Fruit fly (Drosophila melanogaster) S2 (cell line): ENCODE data around the gene mgl.

Source experiments
- CG8478 ChIP-seq: fragments of >200 bp; optimal IDR thresholded peaks from 2 replicates; lab custom pipeline; 2018
- CTCF ChIP-seq, 2 experiments: fragments of >200 bp; optimal IDR thresholded peaks; 2 replicates each; lab custom pipeline; 2018

The mgl gene

dm6 chrX:9401053-9401452, 98.9 kb downstream of the mgl start:
- TF ChIP-seq CTCF (optimal IDR thresholded peaks at IDR 0.05; lab: Kevin White, UChicago), result no peak
- no peak for TF ChIP-seq CG8478 (lab: Kevin White, UChicago)

- TF ChIP-seq CTCF (optimal IDR thresholded peaks at IDR 0.05; lab: Kevin White, UChicago) (no peak), CG8478 (lab: Kevin White, UChicago) (no peak)
Measured at dm6 chrX:9399810-9400209, 100.1 kb downstream of the mgl start.

dm6 chrX:9394880-9395279, 105.0 kb downstream of the mgl start:
- no peak for TF ChIP-seq CG8478 (lab: Kevin White, UChicago)
- TF ChIP-seq CTCF (optimal IDR thresholded peaks at IDR 0.05; lab: Kevin White, UChicago), result no peak

- peak; percentile 23 to 57 for TF ChIP-seq CTCF (optimal IDR thresholded peaks at IDR 0.05; lab: Kevin White, UChicago)
- no peak for TF ChIP-seq CG8478 (lab: Kevin White, UChicago)
Measured at dm6 chrX:9394358-9394757, 105.6 kb downstream of the mgl start.

- no peak for TF ChIP-seq CG8478 (lab: Kevin White, UChicago)
Measured at dm6 chrX:9355996-9356708, 143.8 kb downstream of the mgl start, which contains the start of the genes Zdhhc8 and BCL7-like. Zdhhc8 (minus strand) TSS chrX:9356227. BCL7-like (plus strand) TSS chrX:9356634.

- no peak for TF ChIP-seq CTCF (optimal IDR thresholded peaks at IDR 0.05; lab: Kevin White, UChicago)
Measured at dm6 chrX:9355193-9355995, 144.5 kb downstream of the mgl start.

- TF ChIP-seq CTCF (optimal IDR thresholded peaks at IDR 0.05; lab: Kevin White, UChicago) (no peak), CG8478 (lab: Kevin White, UChicago) (no peak)
Measured at dm6 chrX:9354773-9355172, 145.2 kb downstream of the mgl start.

- TF ChIP-seq CG8478 (lab: Kevin White, UChicago) (no peak), CTCF (optimal IDR thresholded peaks at IDR 0.05; lab: Kevin White, UChicago) (no peak)
Measured at dm6 chrX:9352112-9353096, 147.5 kb downstream of the mgl start.

- TF ChIP-seq CG8478 (lab: Kevin White, UChicago), result no peak
- no peak for TF ChIP-seq CTCF (optimal IDR thresholded peaks at IDR 0.05; lab: Kevin White, UChicago)
Measured at dm6 chrX:9350309-9350708, 149.6 kb downstream of the mgl start.

dm6 chrX:9349224-9349623, 150.7 kb downstream of the mgl start:
- TF ChIP-seq CTCF (optimal IDR thresholded peaks at IDR 0.05; lab: Kevin White, UChicago) (no peak), CG8478 (lab: Kevin White, UChicago) (no peak)

dm6 chrX:9347767-9348166, 152.2 kb downstream of the mgl start:
- TF ChIP-seq CG8478 (lab: Kevin White, UChicago), result no peak

dm6 chrX:9345522-9345921, 154.4 kb downstream of the mgl start:
- TF ChIP-seq CG8478 (lab: Kevin White, UChicago), result no peak
- TF ChIP-seq CTCF (optimal IDR thresholded peaks at IDR 0.05; lab: Kevin White, UChicago), result no peak

dm6 chrX:9344482-9345106, 155.3 kb downstream of the mgl start:
- TF ChIP-seq CTCF (optimal IDR thresholded peaks at IDR 0.05; lab: Kevin White, UChicago) (no peak), CG8478 (lab: Kevin White, UChicago) (no peak)
